Fruit fly (Drosophila melanogaster) whole organism, prepupa: ENCODE results near the gene CG43658.
A peak's percentile ranks its signal among the peaks of the same experiment; 100 is the strongest.

Experiments
- Blimp-1 ChIP-seq: fragments of 200-800 bp; sonication (Bioruptor generic); optimal IDR thresholded peaks from 3 replicates; lab custom pipeline; 2017; ENCODE audit warnings: missing biosample characterization, missing genetic modification characterization, mild to moderate bottlenecking, moderate library complexity, missing genetic modification reagents
- CG10631 ChIP-seq: fragments of 200-800 bp; sonication (Bioruptor generic); optimal IDR thresholded peaks from 2 replicates; lab custom pipeline; 2016; ENCODE audit warnings: missing biosample characterization, missing genetic modification characterization
- CG11294 ChIP-seq: fragments of 200-800 bp; sonication (Bioruptor generic); IDR thresholded peaks from 2 replicates; pipeline ENCODE4 v1.3.6; 2022; ENCODE audit warnings: missing biosample characterization, missing genetic modification characterization
- CG11762 ChIP-seq: fragments of 200-800 bp; sonication (Bioruptor generic); optimal IDR thresholded peaks from 3 replicates; lab custom pipeline; 2016; ENCODE audit warnings: missing biosample characterization, missing genetic modification characterization; ENCODE audit not compliant: insufficient read depth
- CG15336 ChIP-seq: fragments of 200-800 bp; sonication (Bioruptor generic); IDR thresholded peaks from 2 replicates; pipeline ENCODE4 v1.3.6; 2022; ENCODE audit warnings: missing biosample characterization, missing genetic modification characterization
- CG3032 ChIP-seq: fragments of 200-800 bp; optimal IDR thresholded peaks from 2 replicates; lab custom pipeline; 2019; ENCODE audit warnings: missing biosample characterization, mild to moderate bottlenecking, missing genetic modification characterization, moderate library complexity
- CG31627 ChIP-seq: fragments of 200-800 bp; sonication (Bioruptor generic); optimal IDR thresholded peaks from 3 replicates; lab custom pipeline; 2016; ENCODE audit warnings: missing biosample characterization, missing genetic modification characterization
- CG32006 ChIP-seq: fragments of 200-800 bp; sonication (Bioruptor generic); optimal IDR thresholded peaks from 3 replicates; lab custom pipeline; 2017; ENCODE audit warnings: missing biosample characterization, mild to moderate bottlenecking, missing genetic modification characterization
- CG3919 ChIP-seq: fragments of 200-800 bp; sonication (Bioruptor generic); optimal IDR thresholded peaks from 3 replicates; lab custom pipeline; 2016; ENCODE audit warnings: missing biosample characterization, missing genetic modification characterization
- CG4318 ChIP-seq: fragments of 200-800 bp; sonication (Bioruptor generic); optimal IDR thresholded peaks from 3 replicates; lab custom pipeline; 2017; ENCODE audit warnings: missing biosample characterization, mild to moderate bottlenecking, missing genetic modification characterization
- CG6163 ChIP-seq: fragments of 200-800 bp; sonication (Bioruptor generic); IDR thresholded peaks from 3 replicates; pipeline ENCODE4 v1.3.6; 2022; ENCODE audit warnings: missing biosample characterization, missing genetic modification characterization
- CG6792 ChIP-seq: fragments of 200-800 bp; sonication (Bioruptor generic); optimal IDR thresholded peaks from 3 replicates; lab custom pipeline; 2016; ENCODE audit warnings: missing biosample characterization, missing genetic modification characterization
- CG6808 ChIP-seq: fragments of 200-800 bp; sonication (Bioruptor generic); optimal IDR thresholded peaks from 3 replicates; lab custom pipeline; 2017; ENCODE audit warnings: missing biosample characterization, missing genetic modification characterization, mild to moderate bottlenecking, moderate library complexity, missing genetic modification reagents
- CG6854 ChIP-seq: fragments of 200-800 bp; sonication (Bioruptor generic); optimal IDR thresholded peaks from 2 replicates; lab custom pipeline; 2017; ENCODE audit warnings: missing biosample characterization, mild to moderate bottlenecking, missing genetic modification characterization
- CG7368 ChIP-seq: fragments of 200-800 bp; sonication (Bioruptor generic); optimal IDR thresholded peaks from 3 replicates; lab custom pipeline; 2016; ENCODE audit warnings: missing biosample characterization, missing genetic modification characterization
- CG8119 ChIP-seq: fragments of 200-800 bp; sonication (Bioruptor generic); IDR thresholded peaks from 3 replicates; pipeline ENCODE4 v1.3.6; 2022; ENCODE audit warnings: missing biosample characterization, missing genetic modification characterization
- CG8319 ChIP-seq: fragments of 200-800 bp; sonication (Bioruptor generic); optimal IDR thresholded peaks from 3 replicates; lab custom pipeline; 2016; ENCODE audit warnings: missing biosample characterization, missing genetic modification characterization
- CG9139 ChIP-seq: fragments of 200-800 bp; sonication (Bioruptor generic); optimal IDR thresholded peaks from 3 replicates; lab custom pipeline; 2017; ENCODE audit warnings: missing biosample characterization, mild to moderate bottlenecking, missing genetic modification characterization
- Eip75B ChIP-seq: fragments of 200-800 bp; sonication (Bioruptor generic); optimal IDR thresholded peaks from 3 replicates; lab custom pipeline; 2016; ENCODE audit warnings: missing biosample characterization, missing genetic modification characterization
- Eip78C ChIP-seq: fragments of 200-800 bp; sonication (Bioruptor generic); peaks from one replicate; lab custom pipeline; 2016; ENCODE audit warnings: missing biosample characterization, missing genetic modification characterization
- Ets96B ChIP-seq: fragments of 200-800 bp; optimal IDR thresholded peaks from 2 replicates; lab custom pipeline; 2019; ENCODE audit warnings: missing biosample characterization, mild to moderate bottlenecking, missing genetic modification characterization, moderate library complexity
- Gug ChIP-seq: fragments of 200-800 bp; sonication (Bioruptor generic); IDR thresholded peaks from 2 replicates; pipeline ENCODE4 v1.3.6; 2022; ENCODE audit warnings: missing biosample characterization, missing genetic modification characterization
- Hr38 ChIP-seq: sonication (Bioruptor generic); optimal IDR thresholded peaks from 2 replicates; lab custom pipeline; 2016; ENCODE audit warnings: missing biosample characterization, missing genetic modification characterization
- Hr39 ChIP-seq: fragments of 200-800 bp; sonication (Bioruptor generic); optimal IDR thresholded peaks from 2 replicates; lab custom pipeline; 2016; ENCODE audit warnings: missing biosample characterization, missing genetic modification characterization
- Hr4 ChIP-seq: fragments of 200-800 bp; sonication (Bioruptor generic); optimal IDR thresholded peaks from 3 replicates; lab custom pipeline; 2016; ENCODE audit warnings: missing biosample characterization, missing genetic modification characterization
- Lpt ChIP-seq: fragments of 200-800 bp; sonication (Bioruptor generic); optimal IDR thresholded peaks from 3 replicates; lab custom pipeline; 2016; ENCODE audit warnings: missing biosample characterization, missing genetic modification characterization
- Met ChIP-seq: fragments of 200-800 bp; sonication (Bioruptor generic); optimal IDR thresholded peaks from 3 replicates; lab custom pipeline; 2016; ENCODE audit warnings: missing biosample characterization, missing genetic modification characterization
- OdsH ChIP-seq: fragments of 200-800 bp; sonication (Bioruptor generic); optimal IDR thresholded peaks from 3 replicates; lab custom pipeline; 2016; ENCODE audit warnings: missing biosample characterization, missing genetic modification characterization
- Smox ChIP-seq: fragments of 200-800 bp; sonication (Bioruptor generic); optimal IDR thresholded peaks from 3 replicates; lab custom pipeline; 2016; ENCODE audit warnings: missing biosample characterization, missing genetic modification characterization
- Sox102F ChIP-seq: fragments of 200-800 bp; sonication (Bioruptor generic); optimal IDR thresholded peaks from 2 replicates; lab custom pipeline; 2016; ENCODE audit warnings: missing biosample characterization, mild to moderate bottlenecking, missing genetic modification characterization
- Sox14 ChIP-seq: fragments of 200-800 bp; sonication (Bioruptor generic); optimal IDR thresholded peaks from 3 replicates; lab custom pipeline; 2016; ENCODE audit warnings: missing biosample characterization, missing genetic modification characterization
- Sox15 ChIP-seq: fragments of 200-800 bp; sonication (Bioruptor generic); optimal IDR thresholded peaks from 3 replicates; lab custom pipeline; 2016; ENCODE audit warnings: missing biosample characterization, missing genetic modification characterization
- achi ChIP-seq: fragments of 200-800 bp; sonication (Bioruptor generic); optimal IDR thresholded peaks from 3 replicates; lab custom pipeline; 2016; ENCODE audit warnings: missing biosample characterization, missing genetic modification characterization
- acj6 ChIP-seq: fragments of 200-800 bp; sonication (Bioruptor generic); optimal IDR thresholded peaks from 3 replicates; lab custom pipeline; 2016; ENCODE audit warnings: missing biosample characterization, missing genetic modification characterization
- cyc ChIP-seq: fragments of 200-800 bp; sonication (Bioruptor generic); optimal IDR thresholded peaks from 3 replicates; lab custom pipeline; 2016; ENCODE audit warnings: missing biosample characterization, missing genetic modification characterization
- dac ChIP-seq: fragments of 200-800 bp; sonication (Bioruptor generic); optimal IDR thresholded peaks from 2 replicates; lab custom pipeline; 2017; ENCODE audit warnings: missing biosample characterization, mild to moderate bottlenecking, missing genetic modification characterization
- dsx ChIP-seq: fragments of 200-800 bp; optimal IDR thresholded peaks from 3 replicates; lab custom pipeline; 2019; ENCODE audit warnings: missing biosample characterization, mild to moderate bottlenecking, missing genetic modification characterization, moderate library complexity; ENCODE audit not compliant: poor library complexity, severe bottlenecking
- eg ChIP-seq: fragments of 200-800 bp; sonication (Bioruptor generic); IDR thresholded peaks from 3 replicates; pipeline ENCODE4 v1.3.6; 2022; ENCODE audit warnings: missing biosample characterization, missing genetic modification characterization
- fd59A ChIP-seq: fragments of 200-800 bp; sonication (Bioruptor generic); optimal IDR thresholded peaks from 2 replicates; lab custom pipeline; 2017; ENCODE audit warnings: missing biosample characterization, mild to moderate bottlenecking, missing genetic modification characterization, missing genetic modification reagents
- fd85E ChIP-seq: fragments of 200-800 bp; sonication (Bioruptor generic); optimal IDR thresholded peaks from 3 replicates; lab custom pipeline; 2016; ENCODE audit warnings: missing biosample characterization, missing genetic modification characterization
- fkh ChIP-seq: fragments of 200-800 bp; sonication (Bioruptor generic); optimal IDR thresholded peaks from 3 replicates; lab custom pipeline; 2017; ENCODE audit warnings: missing biosample characterization, mild to moderate bottlenecking, missing genetic modification characterization, moderate library complexity
- lz ChIP-seq: fragments of 200-800 bp; sonication (Bioruptor generic); optimal IDR thresholded peaks from 3 replicates; lab custom pipeline; 2016; ENCODE audit warnings: missing biosample characterization, missing genetic modification characterization
- net ChIP-seq: fragments of 200-800 bp; sonication (Bioruptor generic); optimal IDR thresholded peaks from 3 replicates; lab custom pipeline; 2016; ENCODE audit warnings: missing biosample characterization, missing genetic modification characterization
- pdm3 ChIP-seq: fragments of 200-800 bp; sonication (Bioruptor generic); optimal IDR thresholded peaks from 3 replicates; lab custom pipeline; 2016; ENCODE audit warnings: missing biosample characterization, missing genetic modification characterization
- salr ChIP-seq, 2 experiments: fragments of 200-800 bp; sonication (Bioruptor generic); optimal IDR thresholded peaks; 3 replicates each; lab custom pipeline; 2016 to 2018; ENCODE audit warnings: missing biosample characterization in 2 of 2, missing genetic modification characterization in 2 of 2, mild to moderate bottlenecking in 1 of 2
- spab ChIP-seq: fragments of 200-800 bp; sonication (Bioruptor generic); optimal IDR thresholded peaks from 2 replicates; lab custom pipeline; 2017; ENCODE audit warnings: missing biosample characterization, mild to moderate bottlenecking, missing genetic modification characterization, missing genetic modification reagents
- ss ChIP-seq, 2 experiments: fragments of 200-800 bp; sonication (Bioruptor generic); optimal IDR thresholded peaks; 2 replicates in 1 of 2; 3 replicates in 1 of 2; lab custom pipeline; 2017 to 2018; ENCODE audit warnings: mild to moderate bottlenecking in 2 of 2, missing biosample characterization in 2 of 2, missing genetic modification characterization in 2 of 2, moderate library complexity in 1 of 2
- svp ChIP-seq: fragments of 200-800 bp; sonication (Bioruptor generic); peaks from one replicate; lab custom pipeline; 2016; ENCODE audit warnings: missing biosample characterization, missing genetic modification characterization
- vri ChIP-seq: fragments of 200-800 bp; sonication (Bioruptor generic); optimal IDR thresholded peaks from 3 replicates; lab custom pipeline; 2016; ENCODE audit warnings: missing biosample characterization, mild to moderate bottlenecking, missing genetic modification characterization

The CG43658 gene

dm6 chrX:17543324-17543723 is 17.7 kb downstream of the CG43658 start (continued):
- peak; percentile 72 for TF ChIP-seq Gug (GFP tag; lab: Robert Waterston, UW)
- peak; percentile 67 for TF ChIP-seq CG31627 (GFP tag; lab: Kevin White, UChicago)
- peak; percentile 79 for TF ChIP-seq CG3919
- TF ChIP-seq dsx (GFP tag; lab: Kevin White, UChicago), result peak; percentile 67
- TF ChIP-seq CG10631 (GFP tag; lab: Kevin White, UChicago), result peak; percentile 58
- TF ChIP-seq Eip78C, result peak; percentile 92
- TF ChIP-seq fkh (GFP tag; lab: Kevin White, UChicago), result no peak
- peak; percentile 59; the same call in 2 of the 3 replicates for TF ChIP-seq eg

DNA sequence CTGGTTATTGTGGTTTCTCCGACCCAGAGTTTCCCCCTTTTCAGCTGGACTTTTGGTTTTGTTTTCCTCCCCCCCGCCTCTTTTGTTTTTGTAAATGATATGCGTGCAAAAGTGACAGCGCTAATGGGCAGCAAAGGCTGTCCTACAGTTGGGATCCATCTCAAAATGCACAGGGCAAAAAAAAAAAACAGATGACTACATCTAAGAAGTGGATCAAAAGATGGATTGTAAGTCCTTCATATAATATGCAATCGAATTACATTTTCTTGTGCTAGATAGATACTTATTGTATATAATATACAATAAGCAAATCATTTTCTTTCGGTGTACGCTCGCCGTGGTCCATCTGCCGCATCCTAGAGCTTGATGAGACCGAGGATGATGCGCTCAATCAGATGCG is 18.3 kb downstream of the CG43658 start:
- TF ChIP-seq dsx (GFP tag; lab: Kevin White, UChicago) (peak; percentile 32), CG32006 (GFP tag; lab: Kevin White, UChicago) (peak; percentile 6), CG3032 (tag; lab: Kevin White, UChicago) (peak; percentile 59), CG11294 (GFP tag; lab: Robert Waterston, UW) (no peak), Sox102F (GFP tag; lab: Kevin White, UChicago) (no peak), OdsH (peak; percentile 62), Gug (GFP tag; lab: Robert Waterston, UW) (no peak), CG6792 (GFP tag; lab: Kevin White, UChicago) (peak; percentile 54), CG31627 (GFP tag; lab: Kevin White, UChicago) (no peak), Hr4 (GFP tag; lab: Kevin White, UChicago) (peak; percentile 39), Lpt (GFP tag; lab: Kevin White, UChicago) (no peak), CG10631 (GFP tag; lab: Kevin White, UChicago) (peak; percentile 66), vri (no peak), eg (peak; percentile 44; the same call in 1 of the 3 replicates), Ets96B (tag; lab: Kevin White, UChicago) (peak; percentile 50), fkh (GFP tag; lab: Kevin White, UChicago) (no peak), Met (peak; percentile 23), CG6854 (no peak), lz (GFP tag; lab: Kevin White, UChicago) (peak; percentile 32), acj6 (GFP tag; lab: Kevin White, UChicago) (peak; percentile 52), Smox (GFP tag; lab: Kevin White, UChicago) (no peak), CG9139 (GFP tag; lab: Kevin White, UChicago) (peak; percentile 38), CG8319 (GFP tag; lab: Kevin White, UChicago) (peak; percentile 23), pdm3 (GFP tag; lab: Kevin White, UChicago) (peak; percentile 38), salr (GFP tag; optimal IDR thresholded peaks at IDR 0.05; lab: Kevin White, UChicago) (peak in 1 of 2 experiments; percentile 11), spab (GFP tag; lab: Kevin White, UChicago) (peak; percentile 29), fd59A (GFP tag; lab: Kevin White, UChicago) (peak; percentile 52), CG8119 (GFP tag; lab: Robert Waterston, UW) (peak; percentile 41; the same call in 1 of the 3 replicates), Sox14 (GFP tag; lab: Kevin White, UChicago) (peak; percentile 32), fd85E (GFP tag; lab: Kevin White, UChicago) (no peak), Hr38 (GFP tag; lab: Kevin White, UChicago) (no peak), CG6163 (GFP tag; lab: Robert Waterston, UW) (peak; percentile 81), net (GFP tag; lab: Kevin White, UChicago) (peak; percentile 31), dac (GFP tag; lab: Kevin White, UChicago) (no peak), Blimp-1 (no peak), Hr39 (no peak), Eip75B (GFP tag; lab: Kevin White, UChicago) (peak; percentile 70), CG6808 (GFP tag; lab: Kevin White, UChicago) (peak; percentile 60), Sox15 (GFP tag; lab: Kevin White, UChicago) (peak; percentile 10), CG15336 (GFP tag; lab: Robert Waterston, UW) (peak; percentile 45; the same call in 1 of the 2 replicates), svp (GFP tag; lab: Kevin White, UChicago) (peak; percentile 77), CG4318 (GFP tag; lab: Kevin White, UChicago) (no peak), cyc (no peak), CG11762 (GFP tag; lab: Kevin White, UChicago) (peak; percentile 18), ss (GFP tag; optimal IDR thresholded peaks at IDR 0.05; lab: Kevin White, UChicago) (peak; percentile 32 to 83), CG7368 (GFP tag; lab: Kevin White, UChicago) (peak; percentile 66), achi (GFP tag; lab: Kevin White, UChicago) (peak; percentile 61)
